Fruit fly (Drosophila melanogaster) whole organism, embryonic: ENCODE measurements around the gene Pvf1.

Experiments
- Bgb ChIP-seq: fragments of 200-800 bp; sonication (Bioruptor generic); IDR thresholded peaks from 2 replicates; pipeline ENCODE4 v1.3.6; 2022; ENCODE audit warnings: missing biosample characterization, missing genetic modification characterization; ENCODE audit not compliant: partially characterized antibody
- CG10979 ChIP-seq: fragments of 200-800 bp; sonication (Bioruptor generic); optimal IDR thresholded peaks from 2 replicates; lab custom pipeline; 2018; ENCODE audit warnings: missing biosample characterization, mild to moderate bottlenecking, missing genetic modification characterization, moderate library complexity
- CG11093 ChIP-seq: fragments of 200-800 bp; sonication (Bioruptor generic); IDR thresholded peaks from 3 replicates; pipeline ENCODE4 v1.3.6; 2022; ENCODE audit warnings: missing biosample characterization, missing genetic modification characterization
- CG11696 ChIP-seq: fragments of 200-800 bp; sonication (Bioruptor generic); IDR thresholded peaks from 2 replicates; pipeline ENCODE4 v1.3.6; 2022; ENCODE audit warnings: missing biosample characterization, missing genetic modification characterization
- CG1233 ChIP-seq: fragments of 200-800 bp; sonication (Bioruptor generic); optimal IDR thresholded peaks from 4 replicates; lab custom pipeline; 2018; ENCODE audit warnings: missing biosample characterization, mild to moderate bottlenecking, missing genetic modification characterization
- CG15479 ChIP-seq: fragments of 200-800 bp; sonication (Bioruptor generic); optimal IDR thresholded peaks from 3 replicates; lab custom pipeline; 2019; ENCODE audit warnings: missing biosample characterization, mild to moderate bottlenecking, missing genetic modification characterization, moderate library complexity
- CG1602 ChIP-seq: fragments of 200-800 bp; sonication (Bioruptor generic); optimal IDR thresholded peaks from 3 replicates; lab custom pipeline; 2016; ENCODE audit warnings: missing biosample characterization, missing genetic modification characterization
- CG17361 ChIP-seq: fragments of 200-800 bp; sonication (Bioruptor generic); IDR thresholded peaks from 3 replicates; pipeline ENCODE4 v1.3.6; 2022; ENCODE audit warnings: missing biosample characterization, missing genetic modification characterization
- CG1832 ChIP-seq: fragments of 200-800 bp; sonication (Bioruptor generic); optimal IDR thresholded peaks from 2 replicates; lab custom pipeline; 2017; ENCODE audit warnings: missing biosample characterization, mild to moderate bottlenecking, missing genetic modification characterization, inconsistent platforms
- CG4282 ChIP-seq: fragments of 200-800 bp; sonication (Bioruptor generic); optimal IDR thresholded peaks from 2 replicates; lab custom pipeline; 2016; ENCODE audit warnings: missing biosample characterization, missing genetic modification characterization
- CG4360 ChIP-seq: fragments of 200-800 bp; sonication (Bioruptor generic); IDR thresholded peaks from 2 replicates; pipeline ENCODE4 v1.3.6; 2022; ENCODE audit warnings: missing biosample characterization, missing genetic modification characterization
- CG7745 ChIP-seq: fragments of 200-800 bp; sonication (Bioruptor generic); optimal IDR thresholded peaks from 2 replicates; lab custom pipeline; 2018; ENCODE audit warnings: missing biosample characterization, mild to moderate bottlenecking, missing genetic modification characterization, moderate library complexity
- CG8089 ChIP-seq: fragments of 200-800 bp; sonication (Bioruptor generic); optimal IDR thresholded peaks from 3 replicates; lab custom pipeline; 2016; ENCODE audit warnings: missing biosample characterization, missing genetic modification characterization
- CG8924 ChIP-seq: fragments of 200-800 bp; optimal IDR thresholded peaks from 3 replicates; lab custom pipeline; 2019; ENCODE audit warnings: missing biosample characterization, mild to moderate bottlenecking, missing genetic modification characterization, moderate library complexity
- CG9727 ChIP-seq: fragments of 200-800 bp; sonication (Bioruptor generic); optimal IDR thresholded peaks from 3 replicates; lab custom pipeline; 2017; ENCODE audit warnings: missing biosample characterization, mild to moderate bottlenecking, missing genetic modification characterization
- CrebB ChIP-seq: fragments of 200-800 bp; sonication (Bioruptor generic); optimal IDR thresholded peaks from 3 replicates; lab custom pipeline; 2018; ENCODE audit warnings: missing biosample characterization, mild to moderate bottlenecking, missing genetic modification characterization
- D ChIP-seq, 2 experiments: fragments of 200-800 bp in 1 of 2; fragments of >200 bp in 1 of 2; sonication (Bioruptor generic) in 1 of 2; optimal IDR thresholded peaks; 2 replicates in 1 of 2; 3 replicates in 1 of 2; lab custom pipeline; 2017; ENCODE audit warnings: mild to moderate bottlenecking in 1 of 2, missing biosample characterization in 1 of 2, missing genetic modification characterization in 1 of 2, missing genetic modification reagents in 1 of 2
- Dip3 ChIP-seq: fragments of 200-800 bp; sonication (Bioruptor generic); optimal IDR thresholded peaks from 3 replicates; lab custom pipeline; 2016; ENCODE audit warnings: missing biosample characterization, missing genetic modification characterization
- Ets65A ChIP-seq: fragments of 200-800 bp; sonication (Bioruptor generic); peaks from one replicate; lab custom pipeline; 2016; ENCODE audit warnings: missing biosample characterization, missing genetic modification characterization
- Fer3 ChIP-seq: fragments of 200-800 bp; sonication (Bioruptor generic); optimal IDR thresholded peaks from 2 replicates; lab custom pipeline; 2018; ENCODE audit warnings: missing biosample characterization, mild to moderate bottlenecking, missing genetic modification characterization, moderate library complexity
- Lpt ChIP-seq: fragments of >200 bp; optimal IDR thresholded peaks from 2 replicates; lab custom pipeline; 2018; ENCODE audit warnings: missing biosample characterization, missing genetic modification characterization
- MBD-R2 ChIP-seq: fragments of 200-800 bp; sonication (Bioruptor generic); IDR thresholded peaks from 2 replicates; pipeline ENCODE4 v1.3.6; 2022; ENCODE audit warnings: missing biosample characterization, missing genetic modification characterization
- NC2α ChIP-seq: fragments of 200-800 bp; sonication (Bioruptor generic); optimal IDR thresholded peaks from 2 replicates; lab custom pipeline; 2016; ENCODE audit warnings: missing biosample characterization, missing genetic modification characterization
- Ptx1 ChIP-seq: fragments of 200-800 bp; sonication (Bioruptor generic); IDR thresholded peaks from 2 replicates; pipeline ENCODE4 v1.3.6; 2022; ENCODE audit warnings: missing biosample characterization, missing genetic modification characterization
- Sin3A ChIP-seq: fragments of >200 bp; optimal IDR thresholded peaks from 2 replicates; lab custom pipeline; 2018
- Sox102F ChIP-seq: fragments of 200-800 bp; sonication (Bioruptor generic); optimal IDR thresholded peaks from 2 replicates; lab custom pipeline; 2018; ENCODE audit warnings: missing biosample characterization, mild to moderate bottlenecking, missing genetic modification characterization, moderate library complexity
- Spps ChIP-seq: fragments of 200-800 bp; sonication (Bioruptor generic); optimal IDR thresholded peaks from 2 replicates; lab custom pipeline; 2018; ENCODE audit warnings: missing biosample characterization, mild to moderate bottlenecking, missing genetic modification characterization
- Trl ChIP-seq, 3 experiments: fragments of >200 bp in 2 of 3; fragments of 200-800 bp in 1 of 3; sonication (Bioruptor generic) in 1 of 3; optimal IDR thresholded peaks; 2 replicates in 1 of 3; 3 replicates in 2 of 3; lab custom pipeline; 2016 to 2017; ENCODE audit warnings: missing biosample characterization in 1 of 3, missing genetic modification characterization in 1 of 3
- YL-1 ChIP-seq: fragments of 200-800 bp; sonication (Bioruptor generic); optimal IDR thresholded peaks from 3 replicates; lab custom pipeline; 2017; ENCODE audit warnings: missing biosample characterization, mild to moderate bottlenecking, missing genetic modification characterization
- danr ChIP-seq: fragments of 200-800 bp; sonication (Bioruptor generic); IDR thresholded peaks from 2 replicates; pipeline ENCODE4 v1.3.6; 2022; ENCODE audit warnings: missing biosample characterization, missing genetic modification characterization
- dmrt99B ChIP-seq: fragments of 200-800 bp; sonication (Bioruptor generic); optimal IDR thresholded peaks from 2 replicates; lab custom pipeline; 2018; ENCODE audit warnings: missing biosample characterization, mild to moderate bottlenecking, missing genetic modification characterization, moderate library complexity
- en ChIP-seq: fragments of 200-800 bp; sonication (Bioruptor generic); optimal IDR thresholded peaks from 2 replicates; lab custom pipeline; 2016; ENCODE audit warnings: missing biosample characterization, missing genetic modification characterization
- esg ChIP-seq: fragments of 200-800 bp; sonication (Bioruptor generic); conservative IDR thresholded peaks from 2 replicates; pipeline ENCODE4 v1.3.6; 2022; ENCODE audit warnings: missing biosample characterization, missing genetic modification characterization
- ewg ChIP-seq: fragments of 200-800 bp; sonication (Bioruptor generic); optimal IDR thresholded peaks from 3 replicates; lab custom pipeline; 2017; ENCODE audit warnings: mild to moderate bottlenecking, missing biosample characterization, missing genetic modification reagents, missing genetic modification characterization
- fd64A ChIP-seq: fragments of 200-800 bp; sonication (Bioruptor generic); optimal IDR thresholded peaks from 3 replicates; lab custom pipeline; 2018; ENCODE audit warnings: missing biosample characterization, mild to moderate bottlenecking, missing genetic modification characterization
- gfzf ChIP-seq: fragments of 200-800 bp; sonication (Bioruptor generic); optimal IDR thresholded peaks from 2 replicates; lab custom pipeline; 2016; ENCODE audit warnings: missing biosample characterization, mild to moderate bottlenecking, missing genetic modification characterization, moderate library complexity
- grn ChIP-seq: fragments of 200-800 bp; sonication (Bioruptor generic); optimal IDR thresholded peaks from 3 replicates; lab custom pipeline; 2017; ENCODE audit warnings: missing biosample characterization, missing genetic modification characterization
- gsb ChIP-seq: fragments of 200-800 bp; sonication (Bioruptor generic); IDR thresholded peaks from 2 replicates; pipeline ENCODE4 v1.3.6; 2022; ENCODE audit warnings: missing biosample characterization, missing genetic modification characterization
- jigr1 ChIP-seq: fragments of 200-800 bp; sonication (Bioruptor generic); IDR thresholded peaks from 3 replicates; pipeline ENCODE4 v1.3.6; 2022; ENCODE audit warnings: missing biosample characterization, missing genetic modification characterization
- kni ChIP-seq: fragments of 200-800 bp; sonication (Bioruptor generic); optimal IDR thresholded peaks from 3 replicates; lab custom pipeline; 2017; ENCODE audit warnings: mild to moderate bottlenecking, missing biosample characterization, missing genetic modification reagents, missing genetic modification characterization
- lab ChIP-seq: fragments of 200-800 bp; sonication (Bioruptor generic); optimal IDR thresholded peaks from 3 replicates; lab custom pipeline; 2017; ENCODE audit warnings: missing biosample characterization, missing genetic modification characterization, mild to moderate bottlenecking, moderate library complexity, missing genetic modification reagents
- nmo ChIP-seq: fragments of 200-800 bp; sonication (Bioruptor generic); optimal IDR thresholded peaks from 2 replicates; lab custom pipeline; 2018; ENCODE audit warnings: missing biosample characterization, mild to moderate bottlenecking, missing genetic modification characterization, moderate library complexity
- nom ChIP-seq: fragments of 200-800 bp; sonication (Bioruptor generic); optimal IDR thresholded peaks from 2 replicates; lab custom pipeline; 2017; ENCODE audit warnings: missing biosample characterization, missing genetic modification characterization, mild to moderate bottlenecking, moderate library complexity, missing genetic modification reagents
- oc ChIP-seq: fragments of 200-800 bp; sonication (Bioruptor generic); optimal IDR thresholded peaks from 2 replicates; lab custom pipeline; 2018; ENCODE audit warnings: missing biosample characterization, mild to moderate bottlenecking, missing genetic modification characterization, moderate library complexity
- pros ChIP-seq: fragments of 200-800 bp; sonication (Bioruptor generic); optimal IDR thresholded peaks from 3 replicates; lab custom pipeline; 2019; ENCODE audit warnings: missing biosample characterization, mild to moderate bottlenecking, missing genetic modification characterization, moderate library complexity
- sens ChIP-seq: fragments of 200-800 bp; sonication (Bioruptor generic); peaks from one replicate; lab custom pipeline; 2016; ENCODE audit warnings: missing biosample characterization, missing genetic modification characterization
- sr ChIP-seq: fragments of 200-800 bp; sonication (Bioruptor generic); IDR thresholded peaks from 3 replicates; pipeline ENCODE4 v1.3.6; 2022; ENCODE audit warnings: missing biosample characterization, missing genetic modification characterization
- sug ChIP-seq: fragments of 200-800 bp; optimal IDR thresholded peaks from 2 replicates; lab custom pipeline; 2019; ENCODE audit warnings: missing biosample characterization, mild to moderate bottlenecking, missing genetic modification characterization, moderate library complexity
- tup ChIP-seq: fragments of 200-800 bp; sonication (Bioruptor generic); optimal IDR thresholded peaks from 2 replicates; lab custom pipeline; 2016; ENCODE audit warnings: missing biosample characterization, mild to moderate bottlenecking, missing genetic modification characterization, moderate library complexity
- z ChIP-seq: fragments of 200-800 bp; sonication (Bioruptor generic); IDR thresholded peaks from 3 replicates; pipeline ENCODE4 v1.3.6; 2022; ENCODE audit warnings: missing biosample characterization, missing genetic modification characterization
- zf30C ChIP-seq: fragments of 200-800 bp; sonication (Bioruptor generic); optimal IDR thresholded peaks from 3 replicates; lab custom pipeline; 2018; ENCODE audit warnings: missing biosample characterization, mild to moderate bottlenecking, missing genetic modification characterization

Pvf1 gene

DNA sequence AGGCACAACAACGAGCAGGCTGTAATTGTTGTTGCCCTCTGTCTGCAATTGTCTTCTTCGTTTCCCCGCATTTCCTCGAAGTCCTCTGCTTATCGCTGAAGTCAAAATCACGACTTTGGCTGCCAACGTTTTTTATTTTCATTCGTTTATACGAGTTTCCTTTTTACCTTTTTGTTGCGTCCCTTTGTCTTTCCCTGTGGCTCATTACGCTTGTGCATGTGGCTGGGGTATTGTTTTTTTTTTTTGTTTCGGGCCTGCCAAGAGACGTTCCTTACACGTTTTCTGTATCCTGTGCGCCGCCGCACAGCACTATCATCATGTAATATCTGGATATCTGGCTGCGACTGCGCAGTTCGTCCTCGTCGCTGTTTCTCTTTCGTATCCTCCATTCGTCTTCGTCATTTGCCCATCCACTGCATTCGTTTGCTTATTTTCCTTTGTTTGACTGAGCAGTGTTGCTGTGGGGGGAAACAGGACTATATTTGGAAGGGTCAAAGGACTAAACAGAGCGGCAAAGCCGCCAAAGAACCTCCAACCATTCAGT lies 33.9 kb downstream of the Pvf1 start:
- TF ChIP-seq ewg (GFP tag; lab: Kevin White, UChicago) (peak; percentile 6), D (optimal IDR thresholded peaks at IDR 0.05; lab: Kevin White, UChicago) (peak; percentile 40), D (GFP tag; optimal IDR thresholded peaks at IDR 0.05; lab: Kevin White, UChicago) (no peak), lab (GFP tag; lab: Kevin White, UChicago) (no peak), CG4282 (GFP tag; lab: Kevin White, UChicago) (no peak), danr (no peak), jigr1 (GFP tag; lab: Robert Waterston, UW) (no peak), CG4360 (GFP tag; lab: Robert Waterston, UW) (peak; percentile 17; the same call in 1 of the 2 replicates), Dip3 (GFP tag; lab: Kevin White, UChicago) (no peak), CG7745 (tag; lab: Kevin White, UChicago) (no peak), CG1233 (no peak), CG9727 (GFP tag; lab: Kevin White, UChicago) (no peak), gfzf (GFP tag; lab: Kevin White, UChicago) (no peak), Bgb (GFP tag; lab: Robert Waterston, UW) (no peak), pros (GFP tag; lab: Kevin White, UChicago) (peak; percentile 2), nom (GFP tag; lab: Kevin White, UChicago) (peak; percentile 81), CG1832 (no peak), Ets65A (GFP tag; lab: Kevin White, UChicago) (no peak), NC2α (GFP tag; lab: Kevin White, UChicago) (no peak), Trl (optimal IDR thresholded peaks at IDR 0.05; lab: Kevin White, UChicago) (no peak), Trl (GFP tag; optimal IDR thresholded peaks at IDR 0.05; lab: Kevin White, UChicago) (no peak), sr (GFP tag; lab: Robert Waterston, UW) (no peak), MBD-R2 (no peak), z (GFP tag; lab: Robert Waterston, UW) (no peak), gsb (GFP tag; lab: Robert Waterston, UW) (no peak), dmrt99B (tag; lab: Kevin White, UChicago) (no peak), oc (tag; lab: Kevin White, UChicago) (no peak), Fer3 (tag; lab: Kevin White, UChicago) (no peak), Sin3A (lab: Kevin White, UChicago) (no peak), CG8924 (no peak), grn (peak; percentile 26), nmo (GFP tag; lab: Kevin White, UChicago) (no peak), CG11093 (GFP tag; lab: Robert Waterston, UW) (no peak), CG8089 (GFP tag; lab: Kevin White, UChicago) (no peak), CG10979 (no peak), tup (GFP tag; lab: Kevin White, UChicago) (no peak), sug (tag; lab: Kevin White, UChicago) (no peak), kni (GFP tag; lab: Kevin White, UChicago) (no peak), CG15479 (GFP tag; lab: Kevin White, UChicago) (peak; percentile 26), CG17361 (no peak), Ptx1 (GFP tag; lab: Robert Waterston, UW) (no peak), CG1602 (GFP tag; lab: Kevin White, UChicago) (no peak), fd64A (no peak), CrebB (no peak), esg (no peak), en (GFP tag; lab: Kevin White, UChicago) (no peak), CG11696 (GFP tag; lab: Robert Waterston, UW) (no peak), Lpt (GFP tag; lab: Kevin White, UChicago) (no peak), YL-1 (GFP tag; lab: Kevin White, UChicago) (no peak), sens (GFP tag; lab: Kevin White, UChicago) (peak; percentile 3), Spps (tag; lab: Kevin White, UChicago) (no peak), Sox102F (no peak), zf30C (no peak)
